Fruit fly (Drosophila melanogaster) whole organism, larva: ENCODE measurements around the gene Orc2.

Source experiments
- noc ChIP-seq: fragments of 200-800 bp; sonication (Bioruptor generic); optimal IDR thresholded peaks from 3 replicates; lab custom pipeline; 2019; ENCODE audit warnings: missing biosample characterization, mild to moderate bottlenecking, missing genetic modification characterization, moderate library complexity

Gene Orc2

DNA sequence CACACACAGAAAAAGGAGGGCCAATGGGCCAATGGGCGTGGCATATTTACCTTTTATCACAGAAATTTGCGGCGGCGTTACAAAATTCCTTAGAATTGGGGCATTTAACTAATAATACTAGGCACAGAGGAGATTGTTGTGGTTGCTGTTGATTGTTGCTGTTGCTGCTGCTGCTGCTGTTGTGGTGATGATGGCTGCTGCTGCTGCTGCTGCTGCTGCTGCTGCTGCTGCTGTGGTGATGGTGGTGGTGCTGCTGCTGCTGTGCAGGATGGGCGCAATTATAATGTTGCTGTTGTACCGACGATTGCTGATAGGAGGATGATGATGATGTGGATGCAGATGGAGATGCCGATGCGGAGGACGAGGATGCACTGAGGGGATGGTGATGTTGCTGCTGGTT is 16.9 kb downstream of the Orc2 start:
- no peak for TF ChIP-seq noc (tag; lab: Kevin White, UChicago)

DNA sequence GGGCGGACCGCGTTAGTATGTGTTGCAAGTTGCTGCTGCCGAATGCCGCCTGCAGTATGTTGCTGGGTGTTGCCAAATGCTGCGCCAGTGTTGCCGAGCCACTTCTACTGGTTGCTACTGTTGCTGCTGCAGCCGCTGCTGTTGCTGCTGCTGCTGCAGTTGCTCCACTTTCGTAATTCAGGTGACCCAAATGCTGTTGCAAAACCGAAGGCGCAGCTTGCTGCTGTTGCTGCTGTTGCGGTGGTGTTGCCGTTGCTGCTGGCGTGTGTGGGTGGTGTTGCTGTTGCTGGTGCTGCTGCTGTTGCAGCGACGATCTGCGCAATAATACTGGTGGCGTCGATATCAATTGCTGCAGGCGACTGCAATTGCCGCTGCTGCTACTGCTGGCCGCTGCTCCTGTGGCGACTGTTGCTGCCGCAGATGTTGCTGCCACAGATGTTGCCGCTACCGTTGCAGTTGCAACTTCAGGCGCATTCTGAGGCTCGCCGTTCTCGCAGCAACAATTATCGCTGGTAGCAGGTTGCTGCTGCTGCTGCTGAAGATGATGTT is 17.7 kb downstream of the Orc2 start:
- no peak for TF ChIP-seq noc (tag; lab: Kevin White, UChicago)

DNA sequence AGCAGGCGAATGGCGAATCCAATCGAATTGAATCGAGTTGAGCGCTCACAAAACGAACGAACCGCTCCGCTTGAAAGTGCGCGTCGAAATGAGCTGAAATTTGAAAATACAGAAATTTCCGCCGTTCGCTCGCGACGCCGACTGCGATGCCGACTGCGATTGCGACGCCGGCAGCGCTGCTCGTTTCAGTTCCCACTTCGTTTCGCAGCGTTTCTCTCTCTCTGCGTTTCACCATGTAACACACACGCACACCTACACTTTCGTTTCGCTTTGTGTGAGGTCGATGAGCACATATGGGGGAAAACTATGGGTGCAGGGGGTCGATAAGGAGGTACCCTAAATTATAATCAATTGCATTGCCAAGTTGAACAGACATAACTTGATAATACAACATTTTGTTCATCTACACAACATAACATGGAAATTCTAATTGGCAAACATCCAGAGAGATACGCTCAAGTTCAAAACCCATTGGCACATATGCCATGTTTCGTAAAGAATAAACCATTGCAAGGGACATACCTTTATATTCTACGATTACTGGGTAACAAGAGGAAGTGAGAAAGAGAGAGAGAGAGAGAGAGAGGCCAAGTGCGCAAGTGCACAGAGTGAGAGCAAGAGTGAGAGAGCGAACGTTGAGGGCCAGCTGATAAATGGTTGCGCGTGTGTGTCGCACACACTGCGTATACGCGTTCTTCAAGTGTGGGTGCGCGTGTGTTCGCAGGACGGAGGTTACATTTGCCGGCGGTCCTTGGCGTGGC is 18.8 kb downstream of the Orc2 start:
- TF ChIP-seq noc (tag; lab: Kevin White, UChicago) = peak; percentile 94

DNA sequence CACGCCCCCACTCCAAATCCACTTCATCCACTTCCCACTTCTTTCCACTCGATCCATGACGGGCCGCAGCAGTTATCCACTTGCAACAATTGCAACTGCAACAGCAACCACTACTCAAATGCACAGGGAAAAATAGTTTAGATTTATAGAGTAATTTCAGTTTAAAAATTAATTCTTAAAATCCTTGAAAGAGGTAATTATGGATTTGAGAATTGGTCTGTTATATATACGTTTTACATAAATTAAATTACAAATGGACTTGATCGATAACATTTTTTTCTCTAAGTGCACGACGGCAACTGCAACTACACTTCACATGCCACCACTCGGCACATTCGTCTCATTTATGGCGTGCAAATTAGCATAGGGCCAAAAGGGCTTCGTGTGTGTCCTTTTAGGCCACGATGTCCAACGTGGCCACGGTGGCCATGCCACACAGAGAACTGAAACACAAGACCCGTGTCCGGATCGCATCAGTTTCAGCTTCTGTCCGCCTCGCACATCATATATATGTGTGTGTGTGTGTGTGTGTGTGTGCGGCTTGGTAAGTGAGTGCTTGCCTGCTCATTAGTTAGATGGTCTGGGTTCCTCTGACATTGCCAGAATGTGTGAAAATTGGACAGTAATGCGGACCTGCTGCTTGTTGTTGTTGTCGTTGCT is 20.4 kb downstream of the Orc2 start:
- no peak for TF ChIP-seq noc (tag; lab: Kevin White, UChicago)

DNA sequence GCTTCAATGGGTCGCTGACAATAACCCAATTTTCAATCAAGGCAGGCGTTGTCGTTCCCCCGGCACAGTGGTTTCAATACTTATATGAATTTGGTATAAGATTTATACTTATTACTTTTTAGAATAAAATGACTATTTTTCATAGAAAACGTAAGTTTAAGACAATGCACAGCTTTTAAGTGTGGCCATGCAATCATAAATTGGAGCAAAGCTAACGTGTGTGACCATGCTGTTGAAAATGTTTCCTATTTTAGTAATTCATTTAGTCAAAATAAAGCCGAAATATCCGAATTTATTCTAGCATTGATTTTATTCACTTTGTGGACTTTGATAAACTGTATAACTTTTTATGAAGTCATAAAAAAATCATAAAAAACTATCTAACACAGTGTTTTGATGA is 22.0 kb downstream of the Orc2 start:
- no peak for TF ChIP-seq noc (tag; lab: Kevin White, UChicago)

DNA sequence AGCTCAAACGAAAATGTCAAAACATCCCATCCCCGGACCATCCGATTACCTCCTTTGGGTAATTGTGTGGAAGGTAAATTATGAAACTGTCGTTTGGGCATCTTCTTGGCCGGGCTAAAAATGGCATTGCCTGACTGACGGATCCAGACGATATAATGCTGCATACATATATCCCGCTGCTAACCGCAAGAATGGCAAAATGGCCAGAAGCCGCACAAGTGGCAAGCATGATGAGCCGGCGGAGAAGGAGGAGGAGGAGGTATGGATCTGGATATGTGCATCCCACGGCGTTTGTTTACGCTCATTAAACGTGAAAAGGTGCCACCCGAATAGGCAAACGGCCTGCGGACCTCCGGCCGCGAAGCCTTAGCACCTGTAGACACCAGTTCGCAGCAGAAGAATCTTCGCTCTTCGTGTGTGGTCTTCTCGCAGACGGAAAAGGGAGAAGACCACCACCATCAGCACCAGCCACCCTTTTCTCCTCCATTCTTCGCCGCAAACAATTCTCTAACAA is 24.3 kb downstream of the Orc2 start:
- no peak for TF ChIP-seq noc (tag; lab: Kevin White, UChicago)

DNA sequence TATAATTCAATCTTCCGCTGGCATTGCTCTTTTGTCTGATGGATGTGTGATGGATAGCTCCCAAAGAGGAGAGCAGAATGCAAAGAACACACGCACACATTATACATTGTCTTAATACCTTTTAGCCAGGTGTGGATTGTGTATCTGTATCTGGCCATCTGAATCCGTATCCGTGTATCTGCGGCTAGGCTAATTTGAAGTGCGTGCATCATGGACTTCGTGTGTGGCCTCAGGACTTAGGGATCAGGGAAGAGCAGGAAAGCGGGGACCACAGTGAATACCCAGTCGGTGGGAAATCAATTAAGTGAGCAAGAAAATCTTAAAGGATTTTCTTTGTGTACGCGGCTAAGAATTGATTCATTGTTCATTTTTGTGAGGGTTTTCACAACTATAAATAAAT is 24.8 kb downstream of the Orc2 start:
- TF ChIP-seq noc (tag; lab: Kevin White, UChicago) = no peak

DNA sequence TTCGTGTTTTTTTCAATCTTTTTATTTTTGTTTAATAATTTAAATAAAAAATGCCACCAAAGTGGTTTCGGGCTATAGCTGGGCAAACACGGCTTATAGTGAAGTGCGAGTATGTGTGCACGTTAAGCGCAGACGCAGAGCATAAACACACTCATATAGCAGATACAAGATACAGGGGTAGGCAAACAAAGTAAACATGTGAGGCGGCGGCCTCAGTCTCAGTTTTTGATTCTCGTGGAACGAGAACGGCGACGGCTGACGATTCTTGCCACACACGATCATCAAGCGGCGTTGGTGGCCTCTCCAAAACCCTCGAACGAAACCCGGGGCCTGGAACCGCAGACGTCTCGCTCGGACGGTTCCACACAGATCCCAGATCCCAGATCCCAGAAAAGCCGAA is 25.4 kb downstream of the Orc2 start:
- no peak for TF ChIP-seq noc (tag; lab: Kevin White, UChicago)

DNA sequence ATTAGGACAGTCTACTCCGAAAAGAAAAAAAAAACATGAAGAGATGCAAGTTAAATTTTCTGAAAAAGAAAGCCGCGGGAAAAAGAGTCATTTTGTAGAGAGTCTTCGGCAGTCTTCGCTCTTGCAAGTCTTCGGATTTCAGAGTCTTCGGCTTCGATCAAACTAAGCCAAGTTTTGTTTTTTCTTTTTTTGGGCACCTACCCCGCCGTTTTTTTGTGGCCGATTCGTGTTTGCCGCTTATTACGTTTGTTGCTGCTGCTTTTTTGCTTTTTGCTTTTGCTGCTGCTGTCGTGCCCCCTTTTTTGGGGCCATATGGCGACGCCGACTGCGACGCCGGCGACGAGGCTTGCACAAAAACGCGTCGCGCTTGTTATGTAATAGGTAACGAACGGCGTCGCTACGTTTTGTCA is 27.4 kb downstream of the Orc2 start:
- TF ChIP-seq noc (tag; lab: Kevin White, UChicago) = no peak

DNA sequence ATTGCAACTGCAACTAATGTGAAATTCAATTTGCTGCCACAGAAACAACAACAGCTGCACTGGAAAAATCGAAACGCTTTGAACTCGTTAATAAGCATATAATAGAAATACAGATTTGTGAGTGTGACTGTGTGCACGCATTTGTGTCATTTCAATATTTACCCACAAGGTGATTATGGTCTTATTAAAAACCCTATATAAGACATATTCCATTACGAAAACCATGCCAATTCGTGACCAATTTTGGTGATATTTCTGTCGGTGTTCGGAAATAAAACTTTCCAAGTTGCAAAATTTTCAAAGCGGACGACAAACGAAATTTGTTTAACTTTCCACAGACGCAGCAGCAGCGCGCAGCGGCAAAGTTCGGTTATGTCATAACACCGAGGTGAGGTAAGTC is 30.7 kb downstream of the Orc2 start:
- TF ChIP-seq noc (tag; lab: Kevin White, UChicago) = no peak

DNA sequence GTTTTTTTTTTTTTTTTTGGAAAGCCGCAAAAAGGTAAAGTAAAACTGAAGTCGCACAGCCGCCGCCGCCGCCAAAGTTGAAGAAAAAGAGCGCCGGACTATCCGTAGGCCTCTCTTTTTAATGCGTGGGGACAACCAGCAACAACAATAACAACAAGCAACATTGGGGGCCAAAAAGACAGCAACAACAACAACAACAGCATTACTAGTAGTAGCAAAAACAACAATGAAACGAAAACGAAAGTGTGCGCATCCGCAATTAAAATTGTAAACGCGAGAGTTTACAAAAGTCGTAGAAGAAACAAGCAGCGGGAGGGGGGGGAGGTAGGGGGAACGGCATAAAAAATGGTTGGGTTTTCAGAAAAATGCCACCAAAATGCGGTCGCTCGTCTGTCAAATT is 31.2 kb downstream of the Orc2 start:
- no peak for TF ChIP-seq noc (tag; lab: Kevin White, UChicago)

DNA sequence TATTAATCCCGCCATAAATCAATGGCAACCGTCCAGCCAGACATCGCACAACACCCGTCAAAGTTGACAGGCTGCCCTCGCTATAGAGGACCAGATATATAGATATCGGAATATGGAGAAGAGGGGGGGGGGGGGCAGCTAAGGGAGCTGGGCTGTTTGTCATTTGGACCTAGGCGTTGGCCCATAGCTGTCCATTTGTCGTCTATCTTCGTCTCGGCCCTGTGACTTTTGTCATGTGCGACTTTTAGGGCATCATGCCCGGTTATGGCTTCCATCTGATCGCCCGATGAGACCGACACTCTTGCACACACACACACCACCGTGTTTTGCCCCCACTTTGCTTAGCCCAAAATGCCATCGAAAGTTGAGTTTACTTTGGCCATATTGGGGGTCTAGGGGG is 33.1 kb downstream of the Orc2 start:
- TF ChIP-seq noc (tag; lab: Kevin White, UChicago) = no peak

DNA sequence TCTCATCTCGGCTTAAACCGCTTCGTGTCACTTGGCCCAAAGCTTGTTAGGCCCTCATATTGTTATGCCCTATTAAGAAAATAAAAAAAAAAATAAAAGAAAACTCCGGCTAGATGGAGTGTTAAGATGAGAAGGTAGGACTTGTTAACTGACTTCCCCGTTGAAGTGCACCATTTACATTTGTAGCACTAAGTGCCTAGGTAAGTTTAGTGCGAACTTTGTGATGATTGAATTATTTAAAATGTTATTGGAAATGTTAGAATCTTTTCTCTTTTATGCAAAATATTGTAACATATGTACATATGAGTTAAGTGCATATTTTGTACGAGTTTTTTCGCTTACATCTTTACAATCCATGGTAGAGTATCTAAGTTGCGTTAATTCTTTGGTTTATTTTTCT is 33.5 kb downstream of the Orc2 start:
- no peak for TF ChIP-seq noc (tag; lab: Kevin White, UChicago)

DNA sequence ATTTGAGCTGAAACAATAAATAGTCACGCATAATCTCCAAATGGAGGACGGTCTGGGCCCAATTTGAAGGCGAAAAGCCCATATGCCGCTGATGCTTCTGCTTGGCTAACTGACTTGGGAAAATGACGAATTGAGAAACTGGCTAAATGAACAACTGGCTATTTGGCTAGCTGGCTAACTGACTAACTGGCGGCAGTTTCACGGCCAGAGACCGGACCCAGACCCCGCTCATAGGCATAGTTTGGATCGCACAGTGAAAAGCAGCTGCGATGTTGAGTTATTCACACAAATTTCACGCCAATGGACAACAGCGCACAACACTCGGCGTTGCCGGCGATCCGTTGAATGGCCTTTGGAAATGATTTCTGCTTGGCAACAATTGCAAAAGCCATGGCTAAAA is 33.9 kb downstream of the Orc2 start:
- no peak for TF ChIP-seq noc (tag; lab: Kevin White, UChicago)

DNA sequence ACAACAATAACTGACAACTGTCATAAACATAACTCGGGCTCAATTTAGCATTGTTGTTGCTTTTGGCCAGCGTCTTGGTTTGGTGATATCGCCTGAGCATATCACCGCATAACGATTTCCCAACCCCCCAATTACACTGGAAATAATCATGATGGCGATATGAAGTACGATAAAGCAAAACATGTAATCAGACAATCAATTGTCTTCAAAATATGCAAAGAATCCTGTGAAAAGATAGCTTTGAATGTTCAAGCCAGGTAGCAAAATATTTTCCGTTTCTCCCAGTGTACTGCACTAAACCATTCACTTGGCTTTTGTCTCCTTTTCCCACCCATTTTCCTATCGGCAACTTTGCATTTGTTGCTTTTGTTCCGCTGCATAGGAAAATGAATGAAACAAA is 34.8 kb downstream of the Orc2 start:
- TF ChIP-seq noc (tag; lab: Kevin White, UChicago) = no peak

DNA sequence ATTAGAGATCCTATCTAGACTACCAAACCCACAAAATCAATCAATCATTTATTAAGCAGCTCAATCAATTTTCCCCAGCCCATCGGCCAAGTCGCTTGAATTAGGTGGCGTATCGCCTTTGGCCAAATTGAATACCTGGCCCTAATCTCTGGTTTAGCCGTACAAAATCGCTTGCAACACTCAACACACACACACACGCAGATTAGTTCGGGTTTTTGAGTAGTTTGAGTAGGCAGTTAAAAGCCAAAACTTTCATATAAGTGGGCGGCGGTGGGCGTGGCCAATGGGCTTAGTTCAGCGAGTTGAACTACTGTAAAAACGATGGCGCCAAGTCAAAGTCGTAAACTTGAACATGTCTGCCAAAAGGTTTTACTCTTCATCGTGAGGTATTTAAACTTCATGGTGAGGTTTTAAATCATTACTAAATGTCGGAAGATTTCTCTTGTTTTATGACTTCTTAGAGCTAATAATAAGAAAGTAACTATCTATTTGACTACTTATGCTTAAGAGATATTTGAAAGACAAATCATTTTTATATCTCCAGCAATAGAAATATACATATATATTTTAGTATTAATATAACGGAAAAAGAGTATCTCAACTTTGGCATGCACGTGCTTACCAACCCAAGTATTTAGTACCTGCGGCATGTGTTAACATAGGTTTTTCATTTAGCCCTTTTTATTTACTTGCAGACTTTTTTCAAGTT is 36.7 kb downstream of the Orc2 start:
- TF ChIP-seq noc (tag; lab: Kevin White, UChicago) = no peak
